Worm (Caenorhabditis elegans) whole organism, late embryonic: ENCODE measurements around the gene T28A11.16.

ENCODE experiments used
- K09A11.1 ChIP-seq: sonication (generic microtip); optimal IDR thresholded peaks from 2 replicates; lab custom pipeline; 2017; ENCODE audit warnings: antibody characterized with exemption, mild to moderate bottlenecking, missing genetic modification characterization, missing compliant biosample characterization; ENCODE audit not compliant: insufficient read depth
- ama-1 ChIP-seq: fragments of 150-350 bp; optimal IDR thresholded peaks from 2 replicates; lab custom pipeline; 2014
- ceh-6 ChIP-seq: fragments of 200-800 bp; sonication (Bioruptor generic); optimal IDR thresholded peaks from 2 replicates; lab custom pipeline; 2018; ENCODE audit warnings: mild to moderate bottlenecking, missing genetic modification characterization, missing compliant biosample characterization
- elt-2 ChIP-seq: sonication (generic microtip); optimal IDR thresholded peaks from 2 replicates; lab custom pipeline; 2016; ENCODE audit warnings: missing genetic modification reagents, missing genetic modification characterization, missing compliant biosample characterization
- eyg-1 ChIP-seq: sonication (generic microtip); optimal IDR thresholded peaks from 2 replicates; lab custom pipeline; 2016; ENCODE audit warnings: missing genotype, missing genetic modification characterization, missing compliant biosample characterization
- hlh-15 ChIP-seq: sonication (generic microtip); optimal IDR thresholded peaks from 2 replicates; lab custom pipeline; 2016; ENCODE audit warnings: missing genetic modification characterization, missing compliant biosample characterization
- mec-3 ChIP-seq: sonication (generic microtip); optimal IDR thresholded peaks from 2 replicates; lab custom pipeline; 2016; ENCODE audit warnings: borderline replicate concordance, missing genetic modification characterization, missing compliant biosample characterization
- nhr-11 ChIP-seq: fragments of 150-350 bp; optimal IDR thresholded peaks from 2 replicates; lab custom pipeline; 2014; ENCODE audit warnings: missing biosample characterization, missing genetic modification characterization
- tbx-2 ChIP-seq: sonication (generic microtip); optimal IDR thresholded peaks from 2 replicates; lab custom pipeline; 2016; ENCODE audit warnings: missing genetic modification characterization, missing compliant biosample characterization
- unc-3 ChIP-seq, 2 experiments: fragments of 200-800 bp in 1 of 2; sonication (Bioruptor generic) in 1 of 2; sonication (generic microtip) in 1 of 2; conservative IDR thresholded peaks in 1 of 2; optimal IDR thresholded peaks in 1 of 2; 2 replicates each; pipeline versions ENCODE4 v1.3.6 to Lab custom; 2016 to 2022; ENCODE audit warnings: missing compliant biosample characterization in 2 of 2, missing genetic modification characterization in 2 of 2, missing genetic modification reagents in 1 of 2
- zip-5 ChIP-seq: sonication (generic microtip); optimal IDR thresholded peaks from 2 replicates; lab custom pipeline; 2016; ENCODE audit warnings: missing genetic modification characterization, missing compliant biosample characterization

ce11 chrV:3278101-3278639, 19.2 kb upstream of the T28A11.16 start, which contains the start of gene fbxa-64:
- TF ChIP-seq tbx-2 (tag; lab: Kevin White, UChicago) (no peak), eyg-1 (tag; lab: Kevin White, UChicago) (no peak), unc-3 (GFP tag; conservative IDR thresholded peaks at IDR 0.05; lab: Robert Waterston, UW) (no peak), unc-3 (tag; optimal IDR thresholded peaks at IDR 0.05; lab: Kevin White, UChicago) (no peak), elt-2 (tag; lab: Kevin White, UChicago) (no peak), ceh-6 (no peak), mec-3 (no peak), hlh-15 (tag; lab: Kevin White, UChicago) (no peak), nhr-11 (no peak), zip-5 (tag; lab: Kevin White, UChicago) (no peak), ama-1 (lab: Kevin White, UChicago) (no peak), K09A11.1 (tag; lab: Kevin White, UChicago) (no peak)
